Fruit fly (Drosophila melanogaster) whole organism, embryonic: ENCODE data around the gene Osi2.
A peak's percentile ranks its signal among the peaks of the same experiment; 100 is the strongest.

Experiments
- BEAF-32 ChIP-seq: fragments of 200-800 bp; sonication (Bioruptor generic); optimal IDR thresholded peaks from 3 replicates; lab custom pipeline; 2017; ENCODE audit warnings: missing biosample characterization, missing genetic modification characterization, mild to moderate bottlenecking, moderate library complexity, missing genetic modification reagents
- Blimp-1 ChIP-seq: fragments of 200-800 bp; sonication (Bioruptor generic); optimal IDR thresholded peaks from 3 replicates; lab custom pipeline; 2018; ENCODE audit warnings: missing biosample characterization, missing genetic modification characterization, mild to moderate bottlenecking, moderate library complexity, missing genetic modification reagents
- CG10209 ChIP-seq: fragments of 200-800 bp; sonication (Bioruptor generic); optimal IDR thresholded peaks from 3 replicates; lab custom pipeline; 2017; ENCODE audit warnings: missing biosample characterization, mild to moderate bottlenecking, missing genetic modification characterization, missing genetic modification reagents
- CG10543 ChIP-seq: fragments of 200-800 bp; sonication (Bioruptor generic); optimal IDR thresholded peaks from 3 replicates; lab custom pipeline; 2017; ENCODE audit warnings: missing biosample characterization, mild to moderate bottlenecking, missing genetic modification characterization, moderate library complexity
- CG11247 ChIP-seq: fragments of 200-800 bp; sonication (Bioruptor generic); IDR thresholded peaks from 2 replicates; pipeline ENCODE4 v1.3.6; 2022; ENCODE audit warnings: missing biosample characterization, missing genetic modification characterization
- CG12071 ChIP-seq: fragments of 200-800 bp; sonication (Bioruptor generic); optimal IDR thresholded peaks from 3 replicates; lab custom pipeline; 2018; ENCODE audit warnings: missing biosample characterization, mild to moderate bottlenecking, missing genetic modification characterization
- CG13296 ChIP-seq: fragments of 200-800 bp; sonication (Bioruptor generic); optimal IDR thresholded peaks from 3 replicates; lab custom pipeline; 2018; ENCODE audit warnings: missing biosample characterization, mild to moderate bottlenecking, missing genetic modification characterization
- CG13424 ChIP-seq: fragments of 200-800 bp; sonication (Bioruptor generic); optimal IDR thresholded peaks from 2 replicates; lab custom pipeline; 2019; ENCODE audit warnings: missing biosample characterization, mild to moderate bottlenecking, missing genetic modification characterization, moderate library complexity
- CG14014 ChIP-seq: fragments of 200-800 bp; sonication (Bioruptor generic); IDR thresholded peaks from 2 replicates; pipeline ENCODE4 v1.3.6; 2022; ENCODE audit warnings: missing biosample characterization, missing genetic modification characterization
- CG15514 ChIP-seq: fragments of 200-800 bp; sonication (Bioruptor generic); optimal IDR thresholded peaks from 3 replicates; lab custom pipeline; 2017; ENCODE audit warnings: missing biosample characterization, missing genetic modification characterization, mild to moderate bottlenecking, moderate library complexity, missing genetic modification reagents
- CG17328 ChIP-seq: fragments of 200-800 bp; sonication (Bioruptor generic); IDR thresholded peaks from 2 replicates; pipeline ENCODE4 v1.3.6; 2022; ENCODE audit warnings: missing biosample characterization, missing genetic modification characterization
- CG17385 ChIP-seq: fragments of 200-800 bp; sonication (Bioruptor generic); optimal IDR thresholded peaks from 3 replicates; lab custom pipeline; 2018; ENCODE audit warnings: missing biosample characterization, mild to moderate bottlenecking, missing genetic modification characterization
- CG18619 ChIP-seq: fragments of 200-800 bp; sonication (Bioruptor generic); optimal IDR thresholded peaks from 3 replicates; lab custom pipeline; 2017; ENCODE audit warnings: missing biosample characterization, mild to moderate bottlenecking, missing genetic modification characterization
- CG2875 ChIP-seq: fragments of 200-800 bp; sonication (Bioruptor generic); optimal IDR thresholded peaks from 2 replicates; lab custom pipeline; 2017; ENCODE audit warnings: missing biosample characterization, mild to moderate bottlenecking, missing genetic modification characterization, missing genetic modification reagents
- CG3281 ChIP-seq: fragments of 200-800 bp; sonication (Bioruptor generic); optimal IDR thresholded peaks from 3 replicates; lab custom pipeline; 2017; ENCODE audit warnings: missing biosample characterization, mild to moderate bottlenecking, missing genetic modification characterization
- CG34224 ChIP-seq: fragments of 200-800 bp; sonication (Bioruptor generic); IDR thresholded peaks from 3 replicates; pipeline ENCODE4 v1.3.6; 2022; ENCODE audit warnings: missing biosample characterization, missing genetic modification characterization; ENCODE audit not compliant: partially characterized antibody
- CG4707 ChIP-seq: fragments of 200-800 bp; sonication (Bioruptor generic); optimal IDR thresholded peaks from 2 replicates; lab custom pipeline; 2018; ENCODE audit warnings: missing biosample characterization, mild to moderate bottlenecking, missing genetic modification characterization, moderate library complexity
- CG8359 ChIP-seq: fragments of 200-800 bp; sonication (Bioruptor generic); optimal IDR thresholded peaks from 2 replicates; lab custom pipeline; 2017; ENCODE audit warnings: missing biosample characterization, mild to moderate bottlenecking, missing genetic modification characterization, borderline replicate concordance
- CoRest ChIP-seq: fragments of 200-800 bp; sonication (Bioruptor generic); optimal IDR thresholded peaks from 3 replicates; lab custom pipeline; 2018; ENCODE audit warnings: missing biosample characterization, mild to moderate bottlenecking, missing genetic modification characterization, moderate library complexity
- HmgZ ChIP-seq: fragments of 200-800 bp; sonication (Bioruptor generic); optimal IDR thresholded peaks from 2 replicates; lab custom pipeline; 2018; ENCODE audit warnings: missing biosample characterization, mild to moderate bottlenecking, missing genetic modification characterization
- Lhr ChIP-seq: fragments of 200-800 bp; sonication (Bioruptor generic); optimal IDR thresholded peaks from 3 replicates; lab custom pipeline; 2017; ENCODE audit warnings: mild to moderate bottlenecking, missing biosample characterization, missing genetic modification reagents, missing genetic modification characterization
- MESR4 ChIP-seq: fragments of 200-800 bp; sonication (Bioruptor generic); optimal IDR thresholded peaks from 2 replicates; lab custom pipeline; 2018; ENCODE audit warnings: missing biosample characterization, mild to moderate bottlenecking, missing genetic modification characterization, moderate library complexity
- MTF-1 ChIP-seq: fragments of 200-800 bp; sonication (Bioruptor generic); optimal IDR thresholded peaks from 2 replicates; lab custom pipeline; 2018; ENCODE audit warnings: missing biosample characterization, mild to moderate bottlenecking, missing genetic modification characterization, borderline replicate concordance
- Nf-YB ChIP-seq: fragments of 200-800 bp; sonication (Bioruptor generic); optimal IDR thresholded peaks from 3 replicates; lab custom pipeline; 2019; ENCODE audit warnings: missing biosample characterization, mild to moderate bottlenecking, missing genetic modification characterization, moderate library complexity
- Sox102F ChIP-seq: fragments of 200-800 bp; sonication (Bioruptor generic); optimal IDR thresholded peaks from 2 replicates; lab custom pipeline; 2018; ENCODE audit warnings: missing biosample characterization, mild to moderate bottlenecking, missing genetic modification characterization, moderate library complexity
- ara ChIP-seq: fragments of 200-800 bp; sonication (Bioruptor generic); IDR thresholded peaks from 2 replicates; pipeline ENCODE4 v1.3.6; 2022; ENCODE audit warnings: missing biosample characterization, missing genetic modification characterization
- bowl ChIP-seq: fragments of 200-800 bp; sonication (Bioruptor generic); IDR thresholded peaks from 2 replicates; pipeline ENCODE4 v1.3.6; 2022; ENCODE audit warnings: missing biosample characterization, missing genetic modification characterization
- chif ChIP-seq, 2 experiments: fragments of 200-800 bp; sonication (Bioruptor generic); optimal IDR thresholded peaks; 3 replicates each; lab custom pipeline; 2016; ENCODE audit warnings: missing biosample characterization in 2 of 2, missing genetic modification characterization in 2 of 2
- ci ChIP-seq: fragments of 200-800 bp; sonication (Bioruptor generic); IDR thresholded peaks from 3 replicates; pipeline ENCODE4 v1.3.6; 2022; ENCODE audit warnings: missing biosample characterization, missing genetic modification characterization
- croc ChIP-seq: fragments of 200-800 bp; sonication (Bioruptor generic); conservative IDR thresholded peaks from 3 replicates; pipeline ENCODE4 v1.3.6; 2022; ENCODE audit warnings: missing biosample characterization, missing genetic modification characterization
- dan ChIP-seq: fragments of 200-800 bp; sonication (Bioruptor generic); IDR thresholded peaks from 2 replicates; pipeline ENCODE4 v1.3.6; 2022; ENCODE audit warnings: missing biosample characterization, missing genetic modification characterization
- gem ChIP-seq: fragments of 200-800 bp; sonication (Bioruptor generic); optimal IDR thresholded peaks from 2 replicates; lab custom pipeline; 2019; ENCODE audit warnings: missing biosample characterization, mild to moderate bottlenecking, missing genetic modification characterization, moderate library complexity
- kni ChIP-seq: fragments of 200-800 bp; sonication (Bioruptor generic); optimal IDR thresholded peaks from 3 replicates; lab custom pipeline; 2017; ENCODE audit warnings: mild to moderate bottlenecking, missing biosample characterization, missing genetic modification reagents, missing genetic modification characterization
- nau ChIP-seq: fragments of 200-800 bp; sonication (Bioruptor generic); optimal IDR thresholded peaks from 3 replicates; lab custom pipeline; 2017; ENCODE audit warnings: missing biosample characterization, mild to moderate bottlenecking, missing genetic modification characterization, missing genetic modification reagents
- nerfin-1 ChIP-seq: fragments of 200-800 bp; sonication (Bioruptor generic); optimal IDR thresholded peaks from 3 replicates; lab custom pipeline; 2019; ENCODE audit warnings: missing biosample characterization, mild to moderate bottlenecking, missing genetic modification characterization, moderate library complexity
- odd ChIP-seq: fragments of 200-800 bp; sonication (Bioruptor generic); optimal IDR thresholded peaks from 2 replicates; lab custom pipeline; 2017; ENCODE audit warnings: missing biosample characterization, mild to moderate bottlenecking, missing genetic modification characterization
- onecut ChIP-seq: fragments of 200-800 bp; sonication (Bioruptor generic); IDR thresholded peaks from 2 replicates; pipeline ENCODE4 v1.3.6; 2022; ENCODE audit warnings: missing biosample characterization, missing genetic modification characterization
- otp ChIP-seq: fragments of 200-800 bp; sonication (Bioruptor generic); IDR thresholded peaks from 3 replicates; pipeline ENCODE4, ENCODE4 v1.3.6; 2022; ENCODE audit warnings: missing biosample characterization, missing genetic modification characterization
- scrt ChIP-seq: fragments of 200-800 bp; sonication (Bioruptor generic); optimal IDR thresholded peaks from 2 replicates; lab custom pipeline; 2018; ENCODE audit warnings: missing biosample characterization, mild to moderate bottlenecking, missing genetic modification characterization, moderate library complexity
- sens ChIP-seq: fragments of 200-800 bp; sonication (Bioruptor generic); peaks from one replicate; lab custom pipeline; 2016; ENCODE audit warnings: missing biosample characterization, missing genetic modification characterization
- seq ChIP-seq: fragments of 200-800 bp; sonication (Bioruptor generic); IDR thresholded peaks from 2 replicates; pipeline ENCODE4 v1.3.6; 2022; ENCODE audit warnings: missing biosample characterization, missing genetic modification characterization
- sisA ChIP-seq: fragments of 200-800 bp; sonication (Bioruptor generic); IDR thresholded peaks from 2 replicates; pipeline ENCODE4 v1.3.6; 2022; ENCODE audit warnings: missing biosample characterization, missing genetic modification characterization
- sug ChIP-seq: fragments of 200-800 bp; optimal IDR thresholded peaks from 2 replicates; lab custom pipeline; 2019; ENCODE audit warnings: missing biosample characterization, mild to moderate bottlenecking, missing genetic modification characterization, moderate library complexity
- toy ChIP-seq: fragments of 200-800 bp; sonication (Bioruptor generic); IDR thresholded peaks from 2 replicates; pipeline ENCODE4 v1.3.6; 2022; ENCODE audit warnings: missing biosample characterization, missing genetic modification characterization
- ttk ChIP-seq: fragments of 200-800 bp; sonication (Bioruptor generic); IDR thresholded peaks from 2 replicates; pipeline ENCODE4 v2.1.2; 2022; ENCODE audit warnings: missing biosample characterization, missing genetic modification characterization
- unpg ChIP-seq: fragments of 200-800 bp; sonication (Bioruptor generic); optimal IDR thresholded peaks from 3 replicates; lab custom pipeline; 2018; ENCODE audit warnings: missing biosample characterization, mild to moderate bottlenecking, missing genetic modification characterization, moderate library complexity
- wdn ChIP-seq: fragments of 200-800 bp; sonication (Bioruptor generic); IDR thresholded peaks from 2 replicates; pipeline ENCODE4 v1.3.6; 2022; ENCODE audit warnings: missing biosample characterization, missing genetic modification characterization
- wek ChIP-seq: fragments of 200-800 bp; sonication (Bioruptor generic); optimal IDR thresholded peaks from 3 replicates; lab custom pipeline; 2018; ENCODE audit warnings: missing biosample characterization, mild to moderate bottlenecking, missing genetic modification characterization, moderate library complexity

The Osi2 gene

DNA sequence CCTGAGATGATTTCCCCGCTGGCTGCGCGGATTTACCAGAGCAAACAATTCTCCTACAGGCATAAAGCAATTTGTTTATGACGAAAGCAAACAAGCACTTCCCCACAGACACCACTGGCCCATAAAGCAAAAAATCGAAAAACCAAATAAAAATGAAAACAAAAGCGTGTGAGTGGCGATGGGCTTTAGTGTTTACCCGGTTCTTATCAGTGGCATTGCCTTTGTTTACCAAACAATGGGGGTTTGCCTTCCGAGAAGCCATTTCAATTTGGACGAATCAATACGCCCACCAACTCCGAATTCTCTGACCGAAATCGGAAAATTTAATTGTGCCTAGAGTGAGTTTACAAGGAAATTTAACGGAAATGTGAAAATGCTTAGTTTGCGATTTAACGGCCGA is 26.7 kb upstream of the Osi2 start:
- no peak for TF ChIP-seq CG8359 (GFP tag; lab: Kevin White, UChicago)
- no peak for TF ChIP-seq croc (GFP tag; lab: Robert Waterston, UW)
- peak; percentile 46; the same call in 1 of the 2 replicates for TF ChIP-seq CG14014 (GFP tag; lab: Robert Waterston, UW)
- peak; percentile 26 for TF ChIP-seq CG10209 (GFP tag; lab: Kevin White, UChicago)
- no peak for TF ChIP-seq dan (GFP tag; lab: Robert Waterston, UW)
- peak; percentile 7 for TF ChIP-seq Nf-YB (GFP tag; lab: Kevin White, UChicago)
- peak; percentile 60 for TF ChIP-seq Blimp-1
- TF ChIP-seq CG17385: peak; percentile 12
- TF ChIP-seq CG13296 (GFP tag; lab: Kevin White, UChicago): peak; percentile 45
- TF ChIP-seq MESR4: no peak
- TF ChIP-seq scrt (GFP tag; lab: Kevin White, UChicago): no peak
- peak; percentile 52 for TF ChIP-seq nau (GFP tag; lab: Kevin White, UChicago)
- no peak for TF ChIP-seq bowl
- TF ChIP-seq kni: peak; percentile 1
- peak; percentile 43 for TF ChIP-seq Sox102F (GFP tag; lab: Kevin White, UChicago)
- TF ChIP-seq ara (GFP tag; lab: Robert Waterston, UW): peak; percentile 47; the same call in 1 of the 2 replicates
- peak; percentile 26 for TF ChIP-seq CG10543
- peak; percentile 19 for TF ChIP-seq CG18619 (GFP tag; lab: Kevin White, UChicago)
- TF ChIP-seq CG12071 (GFP tag; lab: Kevin White, UChicago): peak; percentile 42
- TF ChIP-seq gem (tag; lab: Kevin White, UChicago): peak; percentile 47
- peak; percentile 23 for TF ChIP-seq HmgZ (tag; lab: Kevin White, UChicago)
- 0 out of 2 replicates have a peak, but pooled peaks have one; percentile 33 for TF ChIP-seq CG11247 (GFP tag; lab: Robert Waterston, UW)
- 0 out of 2 replicates have a peak, but pooled peaks have one; percentile 23 for TF ChIP-seq seq (GFP tag; lab: Robert Waterston, UW)
- TF ChIP-seq chif (GFP tag; optimal IDR thresholded peaks at IDR 0.05; lab: Kevin White, UChicago): peak in 1 of 2 experiments; percentile 29
- peak; percentile 21 for TF ChIP-seq unpg (GFP tag; lab: Kevin White, UChicago)
- no peak for TF ChIP-seq nerfin-1 (tag; lab: Kevin White, UChicago)
- no peak for TF ChIP-seq sisA (GFP tag; lab: Robert Waterston, UW)
- TF ChIP-seq sens: peak; percentile 83
- no peak for TF ChIP-seq toy (GFP tag; lab: Robert Waterston, UW)
- peak; percentile 11 for TF ChIP-seq CoRest (tag; lab: Kevin White, UChicago)
- peak; percentile 38 for TF ChIP-seq sug (tag; lab: Kevin White, UChicago)
- TF ChIP-seq otp: 0 out of 3 replicates have a peak, but pooled peaks have one; percentile 36
- TF ChIP-seq odd (GFP tag; lab: Kevin White, UChicago): peak; percentile 29
- no peak for TF ChIP-seq CG34224 (GFP tag; lab: Robert Waterston, UW)
- TF ChIP-seq onecut: peak; percentile 50
- no peak for TF ChIP-seq BEAF-32 (GFP tag; lab: Kevin White, UChicago)
- peak; percentile 26 for TF ChIP-seq CG15514 (GFP tag; lab: Kevin White, UChicago)
- TF ChIP-seq MTF-1 (GFP tag; lab: Kevin White, UChicago): peak; percentile 50
- TF ChIP-seq wdn (GFP tag; lab: Robert Waterston, UW): 0 out of 2 replicates have a peak, but pooled peaks have one; percentile 14
- peak; percentile 19 for TF ChIP-seq CG13424 (tag; lab: Kevin White, UChicago)
- peak; percentile 28 for TF ChIP-seq CG4707 (GFP tag; lab: Kevin White, UChicago)
- TF ChIP-seq Lhr: no peak
- TF ChIP-seq ci (GFP tag; lab: Robert Waterston, UW): peak; percentile 61; the same call in 1 of the 3 replicates
- TF ChIP-seq CG3281 (GFP tag; lab: Kevin White, UChicago): peak; percentile 44
- peak; percentile 46 for TF ChIP-seq CG2875 (GFP tag; lab: Kevin White, UChicago)
- TF ChIP-seq CG17328 (GFP tag; lab: Robert Waterston, UW): 0 out of 2 replicates have a peak, but pooled peaks have one; percentile 37
- peak; percentile 42 for TF ChIP-seq wek (GFP tag; lab: Kevin White, UChicago)
- TF ChIP-seq ttk (GFP tag; lab: Robert Waterston, UW): 0 out of 2 replicates have a peak, but pooled peaks have one; percentile 12
